Worm (Caenorhabditis elegans): ENCODE results near the gene F49E12.10.

DNA sequence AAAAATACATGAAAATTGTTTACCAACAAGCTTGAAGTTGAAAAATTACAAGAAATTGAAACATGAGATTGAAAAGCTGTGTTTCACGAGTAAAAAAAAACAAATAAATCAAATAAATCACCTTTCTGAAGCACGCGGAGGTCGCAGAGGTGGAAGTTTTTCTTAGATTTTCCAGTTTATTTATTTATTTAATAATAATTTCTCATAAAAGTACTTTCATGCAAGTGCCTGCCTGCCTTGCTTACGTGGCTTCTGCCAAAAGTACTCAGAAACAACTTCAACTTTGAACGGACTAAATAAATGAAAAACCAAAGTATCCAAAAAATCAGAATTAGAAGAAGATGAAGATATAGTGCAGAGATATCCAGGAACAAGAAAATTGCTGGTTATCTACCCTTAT, 41.1 kb downstream of the F49E12.10 start, which contains the start of gene acp-2:
- no peak for TF ChIP-seq W03F9.2 (tag; optimal IDR thresholded peaks at IDR 0.05)
- no peak for TF ChIP-seq him-1 (tag; optimal IDR thresholded peaks at IDR 0.05)

Measured in whole organism, L4/young adult.